Fruit fly (Drosophila melanogaster): ENCODE measurements around the gene cmpy.

Gene cmpy

DNA sequence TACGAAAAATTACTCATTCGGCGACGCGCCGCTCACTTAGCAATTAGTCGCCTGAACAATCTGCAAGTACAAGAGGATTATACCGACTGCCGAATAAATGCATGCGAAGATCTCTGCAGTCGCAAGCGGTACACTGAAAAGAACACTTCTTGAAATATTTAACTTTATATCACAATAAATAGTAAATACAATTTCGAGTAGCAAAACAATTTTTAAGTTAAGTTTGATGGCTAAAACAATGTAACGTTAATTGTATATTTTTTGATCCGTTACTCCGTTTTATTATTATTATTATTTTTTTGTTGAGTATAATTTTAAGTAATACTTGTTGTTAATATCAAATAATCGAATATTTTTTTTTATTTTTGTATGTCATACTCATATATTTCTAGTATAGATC lies 10.4 kb upstream of the cmpy start:
- TF ChIP-seq Rel (GFP tag; optimal IDR thresholded peaks at IDR 0.05): no peak
- no peak for TF ChIP-seq Rel (tag; optimal IDR thresholded peaks at IDR 0.05)
- TF ChIP-seq psq (GFP tag; optimal IDR thresholded peaks at IDR 0.05): no peak
- TF ChIP-seq Abd-B (GFP tag; optimal IDR thresholded peaks at IDR 0.05): no peak
- TF ChIP-seq N (GFP tag; optimal IDR thresholded peaks at IDR 0.05): no peak
- no peak for TF ChIP-seq OdsH (GFP tag; optimal IDR thresholded peaks at IDR 0.05)
- TF ChIP-seq ey (GFP tag; optimal IDR thresholded peaks at IDR 0.05): no peak
- TF ChIP-seq Hr83 (GFP tag; optimal IDR thresholded peaks at IDR 0.05; ENCODE audit: poor library complexity, severe bottlenecking): no peak
- no peak for TF ChIP-seq h (GFP tag; optimal IDR thresholded peaks at IDR 0.05)
- TF ChIP-seq foxo (GFP tag; optimal IDR thresholded peaks at IDR 0.05): no peak
- TF ChIP-seq lola (GFP tag; optimal IDR thresholded peaks at IDR 0.05): no peak
- no peak for TF ChIP-seq pan (optimal IDR thresholded peaks at IDR 0.05)
- TF ChIP-seq Dfd (GFP tag; optimal IDR thresholded peaks at IDR 0.05): no peak
- no peak for TF ChIP-seq tai (GFP tag; optimal IDR thresholded peaks at IDR 0.05)
- no peak for TF ChIP-seq GATAd (GFP tag; optimal IDR thresholded peaks at IDR 0.05)
- no peak for TF ChIP-seq dl (GFP tag; optimal IDR thresholded peaks at IDR 0.05; ENCODE audit: insufficient read depth in 1 of 2, partially characterized antibody in 2 of 2)
- TF ChIP-seq Dif (GFP tag; optimal IDR thresholded peaks at IDR 0.05; ENCODE audit: partially characterized antibody): no peak
- no peak for TF ChIP-seq Hnf4 (GFP tag; optimal IDR thresholded peaks at IDR 0.05)
- TF ChIP-seq dmrt93B (GFP tag; optimal IDR thresholded peaks at IDR 0.05): no peak
- no peak for TF ChIP-seq usp (GFP tag; optimal IDR thresholded peaks at IDR 0.05)

DNA sequence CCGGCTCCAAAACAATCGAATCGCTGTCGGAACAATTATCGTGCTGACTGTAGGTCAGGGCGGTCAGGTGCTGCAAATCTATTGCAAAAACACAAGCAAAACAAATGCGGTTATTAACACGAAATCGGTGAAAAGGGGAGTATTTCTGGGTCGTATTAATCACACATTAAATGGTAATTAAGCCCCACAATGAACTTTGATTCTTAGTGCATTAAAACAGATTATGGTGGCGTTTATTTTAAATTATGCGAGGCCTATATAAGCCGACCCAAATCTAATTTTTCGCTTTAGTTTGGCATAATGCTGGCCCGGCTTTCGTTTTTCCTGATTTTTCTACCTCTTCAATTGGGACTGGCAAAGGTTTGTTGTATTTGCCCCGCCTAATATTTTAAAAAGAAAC lies 5.2 kb downstream of the cmpy start, which contains the start of gene CG34260:
Gene CG34260, plus strand, starts transcription at position 301 of the 400 bp plus-strand sequence.
- no peak for TF ChIP-seq Jra (GFP tag; optimal IDR thresholded peaks at IDR 0.05)

DNA sequence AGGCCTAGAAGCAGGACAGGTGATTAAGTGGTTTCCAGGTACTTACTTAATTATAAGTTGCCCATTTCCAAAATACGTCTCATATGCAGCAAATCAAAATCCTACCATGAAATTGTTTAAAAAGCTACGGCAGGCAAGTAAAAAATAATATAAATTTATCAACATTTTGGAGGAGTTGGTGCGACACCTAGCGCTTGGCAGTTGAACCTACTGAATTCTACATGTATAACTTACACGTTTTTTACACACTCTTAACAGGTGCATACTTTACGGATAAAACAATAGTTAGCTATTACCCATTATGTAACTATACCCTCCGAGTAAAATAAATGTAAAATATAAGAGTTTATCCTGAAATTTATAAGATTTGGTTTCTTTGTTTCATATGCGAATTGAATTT lies 7.6 kb downstream of the cmpy start:
- TF ChIP-seq h (GFP tag; optimal IDR thresholded peaks at IDR 0.05) (peak; percentile 25), Vsx2 (GFP tag; optimal IDR thresholded peaks at IDR 0.05; ENCODE audit: partially characterized antibody) (peak; percentile 13), Rel (GFP tag; optimal IDR thresholded peaks at IDR 0.05) (no peak), Rel (tag; optimal IDR thresholded peaks at IDR 0.05) (no peak), dsf (GFP tag; optimal IDR thresholded peaks at IDR 0.05; ENCODE audit: borderline replicate concordance) (no peak), Myc (optimal IDR thresholded peaks at IDR 0.05) (peak; percentile 72), jim (GFP tag; optimal IDR thresholded peaks at IDR 0.05) (no peak), OdsH (GFP tag; optimal IDR thresholded peaks at IDR 0.05) (no peak), sv (GFP tag; optimal IDR thresholded peaks at IDR 0.05) (peak; percentile 59), lola (GFP tag; optimal IDR thresholded peaks at IDR 0.05) (no peak), Dfd (GFP tag; optimal IDR thresholded peaks at IDR 0.05) (no peak), Sp1 (GFP tag; optimal IDR thresholded peaks at IDR 0.05) (no peak)

DNA sequence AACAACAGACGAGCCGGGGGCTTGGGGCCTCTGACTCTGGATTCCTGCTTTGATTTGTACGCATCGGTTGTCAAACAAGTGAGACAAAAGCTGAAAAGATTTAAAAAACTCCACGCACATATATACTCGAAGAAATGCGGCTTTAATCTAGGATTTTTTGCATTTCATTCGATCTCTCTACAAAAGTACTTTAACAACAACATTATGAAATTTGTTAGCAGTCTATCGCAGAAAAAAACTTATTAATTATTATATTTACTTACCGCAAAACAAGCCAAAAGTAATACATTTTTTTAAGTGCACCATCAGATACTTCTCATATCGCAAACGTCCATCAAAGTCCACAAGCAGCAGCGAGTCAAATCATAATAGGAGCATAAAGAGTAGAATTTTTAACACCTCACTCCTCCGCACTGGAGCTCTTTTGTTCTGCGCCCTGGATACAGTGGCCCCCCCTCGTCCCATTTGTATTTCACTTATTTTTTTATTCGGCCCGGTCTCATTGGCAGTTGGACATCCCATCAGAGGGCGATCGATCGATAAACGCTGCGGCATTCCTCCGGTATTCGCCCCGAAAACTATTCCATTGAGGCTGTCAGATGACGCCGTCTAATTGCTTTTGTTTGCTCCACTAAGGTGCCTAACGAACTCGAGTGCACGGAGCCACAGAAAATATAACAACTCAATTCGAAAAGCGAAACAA lies 8.4 kb downstream of the cmpy start:
- TF ChIP-seq ey (GFP tag; optimal IDR thresholded peaks at IDR 0.05): no peak
- TF ChIP-seq jim (GFP tag; optimal IDR thresholded peaks at IDR 0.05): no peak
- TF ChIP-seq dl (GFP tag; optimal IDR thresholded peaks at IDR 0.05; ENCODE audit: insufficient read depth in 1 of 2, partially characterized antibody in 2 of 2): no peak
- no peak for TF ChIP-seq rgr (GFP tag; optimal IDR thresholded peaks at IDR 0.05)
- TF ChIP-seq fru (GFP tag; optimal IDR thresholded peaks at IDR 0.05): no peak
- no peak for TF ChIP-seq Hnf4 (GFP tag; optimal IDR thresholded peaks at IDR 0.05)
- TF ChIP-seq Myc (optimal IDR thresholded peaks at IDR 0.05): no peak
- TF ChIP-seq CG32264 (GFP tag; optimal IDR thresholded peaks at IDR 0.05): no peak
- no peak for TF ChIP-seq Dif (GFP tag; optimal IDR thresholded peaks at IDR 0.05; ENCODE audit: partially characterized antibody)
- no peak for TF ChIP-seq HLH106 (tag; optimal IDR thresholded peaks at IDR 0.05)
- no peak for TF ChIP-seq sage (GFP tag; optimal IDR thresholded peaks at IDR 0.05)
- no peak for TF ChIP-seq N (GFP tag; optimal IDR thresholded peaks at IDR 0.05)
- no peak for TF ChIP-seq CG9705 (GFP tag; optimal IDR thresholded peaks at IDR 0.05)
- TF ChIP-seq Sp1 (GFP tag; optimal IDR thresholded peaks at IDR 0.05): no peak
- no peak for TF ChIP-seq brk (GFP tag; optimal IDR thresholded peaks at IDR 0.05)
- TF ChIP-seq Rel (GFP tag; optimal IDR thresholded peaks at IDR 0.05): no peak
- no peak for TF ChIP-seq Rel (tag; optimal IDR thresholded peaks at IDR 0.05)
- TF ChIP-seq Abd-B (GFP tag; optimal IDR thresholded peaks at IDR 0.05): no peak
- TF ChIP-seq GATAd (GFP tag; optimal IDR thresholded peaks at IDR 0.05): no peak
